Worm (Caenorhabditis elegans): ENCODE results near the gene T16G1.6.

The T16G1.6 gene

DNA sequence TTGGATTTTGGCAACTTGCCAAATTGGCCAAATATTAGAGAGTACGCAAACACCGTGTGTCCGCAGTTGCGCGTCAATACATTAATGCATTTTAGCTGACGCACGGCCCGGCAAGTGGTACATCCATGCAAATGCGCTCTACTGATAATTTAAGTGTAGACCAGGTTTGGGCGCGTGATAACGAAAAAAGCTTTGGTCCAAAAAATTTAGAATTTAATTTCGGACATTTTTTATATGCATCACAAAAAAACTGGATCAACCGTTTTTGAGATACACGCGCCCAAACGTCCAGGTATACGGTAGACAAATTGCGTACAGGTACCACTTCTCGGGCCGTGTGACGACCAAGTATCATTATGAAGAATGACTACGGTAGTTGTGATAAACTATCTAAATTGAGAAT is 31.0 kb upstream of the T16G1.6 start, which contains the start of gene R186.8 (continued):
- TF ChIP-seq mxl-2 (GFP tag; conservative IDR thresholded peaks at IDR 0.05) (peak; percentile 62), dmd-6 (GFP tag; IDR thresholded peaks at IDR 0.05) (peak; percentile 94), lin-15B (tag; optimal IDR thresholded peaks at IDR 0.05) (peak; percentile 18), daf-8 (GFP tag; IDR thresholded peaks at IDR 0.05) (0 out of 2 replicates have a peak, but pooled peaks have one; percentile 35), mxl-3 (GFP tag; optimal IDR thresholded peaks at IDR 0.05) (peak; percentile 44), nhr-77 (tag; optimal IDR thresholded peaks at IDR 0.05) (peak; percentile 54), unc-130 (GFP tag; optimal IDR thresholded peaks at IDR 0.05) (peak; percentile 66), lin-29 (GFP tag; IDR thresholded peaks at IDR 0.05) (peak; percentile 70), Y48G9A.11 (GFP tag; IDR thresholded peaks at IDR 0.05) (peak; percentile 52; the same call in 1 of the 2 replicates), ctbp-1 (GFP tag; IDR thresholded peaks at IDR 0.05) (peak; percentile 69; the same call in 1 of the 2 replicates), dpl-1 (GFP tag; optimal IDR thresholded peaks at IDR 0.05) (peak; percentile 58)

DNA sequence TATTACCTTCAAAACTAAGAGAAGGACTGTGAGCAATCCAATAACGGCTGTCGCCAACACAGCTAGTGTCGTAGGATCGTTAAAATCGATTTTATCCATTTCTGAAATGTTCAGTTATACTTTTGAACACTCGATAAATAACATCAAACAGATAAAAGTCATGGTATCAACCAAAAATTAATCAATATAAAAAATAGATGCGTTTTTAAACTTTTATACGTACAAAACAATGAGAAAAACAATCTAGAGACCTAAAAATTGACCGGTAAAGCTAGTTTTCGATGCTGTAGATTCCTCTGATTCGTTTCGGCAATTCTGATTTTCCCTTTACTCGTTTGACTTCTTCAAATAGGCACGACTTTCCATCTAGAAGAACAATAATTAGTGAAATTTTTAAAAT is 30.1 kb upstream of the T16G1.6 start, which contains the start of gene R186.3:
R186.3 (minus strand) TSS at position 101 of the 400 bp plus-strand sequence.
- TF ChIP-seq dve-1 (tag; optimal IDR thresholded peaks at IDR 0.05; ENCODE audit: insufficient read depth), result no peak
- no peak for TF ChIP-seq ZK546.5 (tag; optimal IDR thresholded peaks at IDR 0.05)
- no peak for TF ChIP-seq F44E2.7 (GFP tag; IDR thresholded peaks at IDR 0.05)
- TF ChIP-seq zip-11 (GFP tag; IDR thresholded peaks at IDR 0.05), result no peak
- TF ChIP-seq Y105C5A.15 (GFP tag; IDR thresholded peaks at IDR 0.05), result no peak
- TF ChIP-seq vab-7 (GFP tag; IDR thresholded peaks at IDR 0.05), result no peak
- TF ChIP-seq nhr-28 (tag; optimal IDR thresholded peaks at IDR 0.05), result no peak

DNA sequence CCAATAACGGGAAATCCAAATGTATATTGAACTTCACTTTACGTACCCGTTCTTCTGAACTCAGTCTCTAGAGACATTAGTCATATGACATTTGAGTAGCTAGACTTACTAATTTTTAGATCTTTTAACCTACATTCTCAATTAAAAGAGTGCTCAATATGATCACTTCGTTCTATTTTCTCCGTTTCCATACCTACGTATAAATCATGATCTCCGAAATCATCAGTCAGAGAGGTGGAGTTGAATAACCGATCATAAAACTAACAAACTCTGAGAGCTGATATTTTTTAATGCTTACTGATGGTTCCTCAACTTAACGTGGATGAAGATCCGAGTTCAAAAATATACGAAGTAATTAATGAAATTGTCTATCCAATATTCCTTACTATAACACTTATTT is 27.1 kb upstream of the T16G1.6 start, which contains the start of gene srd-35:
srd-35 (plus strand) TSS at position 301 of the 400 bp plus-strand sequence.
- no peak for TF ChIP-seq hmg-1.1 (GFP tag; IDR thresholded peaks at IDR 0.05)
- no peak for TF ChIP-seq aly-2 (tag; optimal IDR thresholded peaks at IDR 0.05)
- TF ChIP-seq daf-8 (GFP tag; IDR thresholded peaks at IDR 0.05), result no peak

DNA sequence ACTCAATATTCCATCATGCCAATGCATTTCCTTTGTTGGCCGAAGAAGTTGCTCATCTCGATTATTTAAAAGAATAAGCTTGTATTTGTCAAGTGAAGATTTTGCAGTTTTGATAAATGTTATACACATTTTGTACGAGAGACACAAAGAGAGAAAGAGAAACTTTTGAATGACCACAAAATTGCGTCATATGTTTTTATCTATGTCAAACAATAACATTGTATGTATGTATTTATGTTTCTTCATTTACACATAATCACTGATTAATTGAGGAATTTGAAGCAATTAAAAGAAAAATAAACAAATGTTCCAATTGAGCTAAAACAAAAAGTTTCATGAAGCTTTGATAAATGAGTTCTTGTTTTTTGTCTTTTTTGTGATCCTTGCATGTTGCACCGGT is 26.2 kb upstream of the T16G1.6 start, which contains the start of gene hrg-9:
hrg-9 (minus strand) TSS at position 152 of the 400 bp plus-strand sequence.
- TF ChIP-seq lsy-2 (tag; optimal IDR thresholded peaks at IDR 0.05) (peak in 1 of 2 experiments; percentile 28), hlh-30 (tag; optimal IDR thresholded peaks at IDR 0.05; ENCODE audit: insufficient read depth) (peak; percentile 38), daf-16 (GFP tag; optimal IDR thresholded peaks at IDR 0.05) (peak in 1 of 2 experiments; percentile 47), daf-16 (tag; optimal IDR thresholded peaks at IDR 0.05) (peak; percentile 23), ztf-7 (tag; optimal IDR thresholded peaks at IDR 0.05) (peak; percentile 95), lin-38 (GFP tag; IDR thresholded peaks at IDR 0.05) (no peak), F37D6.2 (tag; optimal IDR thresholded peaks at IDR 0.05) (no peak), nhr-28 (tag; optimal IDR thresholded peaks at IDR 0.05) (peak; percentile 37), dve-1 (tag; optimal IDR thresholded peaks at IDR 0.05; ENCODE audit: insufficient read depth) (peak; percentile 52), ceh-32 (tag; optimal IDR thresholded peaks at IDR 0.05; ENCODE audit: poor library complexity) (no peak)

DNA sequence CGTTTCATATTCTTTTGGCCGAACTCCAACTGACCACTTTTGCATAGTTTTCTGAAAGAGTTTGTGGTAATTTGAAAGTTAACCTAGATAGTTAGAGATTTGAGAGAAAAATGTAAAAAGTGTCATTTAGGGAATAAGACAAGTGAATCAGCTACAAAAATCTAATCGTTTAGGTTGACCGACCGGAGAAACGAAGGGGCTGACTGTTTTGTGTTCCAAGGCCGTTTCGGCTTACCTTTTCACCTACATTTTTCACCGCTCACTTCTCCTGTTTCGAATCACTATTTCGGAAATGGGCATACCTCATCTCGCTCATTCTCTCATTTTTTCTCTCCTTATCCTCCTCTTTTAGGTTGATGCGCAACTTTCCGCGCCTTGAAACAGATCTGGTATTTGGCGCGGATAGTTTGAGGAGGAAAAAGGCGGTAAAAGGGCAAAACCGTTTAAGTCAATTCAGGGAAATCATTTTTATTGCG is 24.1 kb upstream of the T16G1.6 start, which contains the start of gene mpst-7:
mpst-7 (minus strand) TSS at position 51 of the 476 bp plus-strand sequence.
- TF ChIP-seq F49E8.2 (tag; optimal IDR thresholded peaks at IDR 0.05; ENCODE audit: borderline replicate concordance) (no peak), dmd-8 (GFP tag; IDR thresholded peaks at IDR 0.05) (no peak), unc-62 (GFP tag; optimal IDR thresholded peaks at IDR 0.05 in 1 of 2) (peak in 1 of 2 experiments; percentile 25), unc-62 (tag; optimal IDR thresholded peaks at IDR 0.05) (no peak), ztf-7 (tag; optimal IDR thresholded peaks at IDR 0.05) (no peak), T26A8.4 (GFP tag; IDR thresholded peaks at IDR 0.05) (no peak), ceh-32 (tag; optimal IDR thresholded peaks at IDR 0.05; ENCODE audit: poor library complexity) (no peak), lin-29 (GFP tag; IDR thresholded peaks at IDR 0.05) (no peak), nhr-28 (tag; optimal IDR thresholded peaks at IDR 0.05) (peak; percentile 12), jun-1 (tag; optimal IDR thresholded peaks at IDR 0.05) (no peak), nhr-10 (tag; optimal IDR thresholded peaks at IDR 0.05) (no peak), dmd-9 (GFP tag; IDR thresholded peaks at IDR 0.05) (no peak), set-16 (GFP tag; IDR thresholded peaks at IDR 0.05) (no peak), pha-4 (GFP tag; IDR thresholded peaks at IDR 0.05) (no peak), pha-4 (tag; optimal IDR thresholded peaks at IDR 0.05) (no peak)

Measured in whole organism, L4 larva.